Fruit fly (Drosophila melanogaster) whole organism, wandering third instar larva: Measurements from ENCODE around the gene wrm2.

ENCODE experiments used
- CrebA ChIP-seq: fragments of 200-800 bp; sonication (Bioruptor generic); optimal IDR thresholded peaks from 2 replicates; lab custom pipeline; 2016; ENCODE audit warnings: missing biosample characterization, mild to moderate bottlenecking, missing genetic modification characterization, borderline replicate concordance
- Dfd ChIP-seq: fragments of >200 bp; optimal IDR thresholded peaks from 2 replicates; lab custom pipeline; 2017; ENCODE audit warnings: missing biosample characterization, missing genetic modification characterization
- dmrt93B ChIP-seq: fragments of 200-800 bp; sonication (Bioruptor generic); optimal IDR thresholded peaks from 2 replicates; lab custom pipeline; 2018; ENCODE audit warnings: missing biosample characterization, mild to moderate bottlenecking, missing genetic modification characterization
- h ChIP-seq: fragments of 200-800 bp; sonication (Bioruptor generic); optimal IDR thresholded peaks from 3 replicates; lab custom pipeline; 2016; ENCODE audit warnings: missing biosample characterization, mild to moderate bottlenecking, missing genetic modification characterization
- pan ChIP-seq: fragments of >200 bp; optimal IDR thresholded peaks from 2 replicates; lab custom pipeline; 2017
- psq ChIP-seq: fragments of 200-800 bp; sonication (Bioruptor generic); optimal IDR thresholded peaks from 3 replicates; lab custom pipeline; 2017; ENCODE audit warnings: missing biosample characterization, mild to moderate bottlenecking, missing genetic modification characterization, moderate library complexity

DNA sequence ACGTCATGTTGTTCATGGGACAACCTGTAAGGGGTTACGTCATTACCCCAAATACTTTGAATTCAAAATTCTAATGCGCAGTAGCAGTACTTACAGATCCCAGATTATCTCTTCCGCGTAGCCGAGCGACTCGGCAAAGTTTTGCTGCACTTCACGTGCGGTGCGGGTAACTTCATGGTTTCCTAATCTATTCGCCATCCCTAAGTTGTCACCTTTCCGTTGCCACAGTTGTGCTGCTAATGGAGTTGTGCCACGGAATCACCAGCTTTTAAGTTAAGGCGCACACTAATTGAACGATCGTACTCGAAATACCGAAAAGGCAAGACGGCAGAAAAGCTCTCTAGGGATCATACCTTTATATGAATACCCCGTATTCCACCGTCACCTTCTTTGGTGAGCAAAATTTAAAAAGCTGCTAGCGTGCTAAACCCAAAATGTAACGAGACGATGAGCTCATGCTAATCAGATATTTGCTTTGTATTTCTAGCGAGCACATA lies 24.8 kb upstream of the wrm2 start, which contains the start of gene pst:
- TF ChIP-seq psq = no peak
- no peak for TF ChIP-seq dmrt93B (GFP tag; lab: Kevin White, UChicago)
- no peak for TF ChIP-seq Dfd (GFP tag; lab: Kevin White, UChicago)
- no peak for TF ChIP-seq h
- no peak for TF ChIP-seq pan (lab: Kevin White, UChicago)
- no peak for TF ChIP-seq CrebA (GFP tag; lab: Kevin White, UChicago)
